Worm (Caenorhabditis elegans) whole organism, L4/young adult: ENCODE data around the gene R07E4.3.

Experiments
- W03F9.2 ChIP-seq: fragments of 150-350 bp; optimal IDR thresholded peaks from 2 replicates; lab custom pipeline; 2014; ENCODE audit warnings: missing biosample characterization, missing genetic modification characterization
- dao-5 ChIP-seq: sonication (generic microtip); optimal IDR thresholded peaks from 2 replicates; lab custom pipeline; 2016; ENCODE audit warnings: missing genotype, missing genetic modification characterization, moderate library complexity, missing compliant biosample characterization
- him-1 ChIP-seq: sonication (generic microtip); optimal IDR thresholded peaks from 2 replicates; lab custom pipeline; 2016; ENCODE audit warnings: missing genotype, missing genetic modification reagents, missing genetic modification characterization, missing compliant biosample characterization

The R07E4.3 gene

ce11 chrX:5948769-5949168 is 4.5 kb upstream of the R07E4.3 start, which contains the start of gene mig-23:
Gene mig-23 (minus strand): TSS chrX:5948869.
- no peak for TF ChIP-seq W03F9.2 (tag; lab: Kevin White, UChicago)
- TF ChIP-seq him-1 (tag; lab: Kevin White, UChicago) = no peak
- no peak for TF ChIP-seq dao-5 (tag; lab: Kevin White, UChicago)

ce11 chrX:5956130-5956529 is 2.9 kb downstream of the R07E4.3 start:
- TF ChIP-seq him-1 (tag; lab: Kevin White, UChicago) (no peak), W03F9.2 (tag; lab: Kevin White, UChicago) (no peak), dao-5 (tag; lab: Kevin White, UChicago) (no peak)

- TF ChIP-seq dao-5 (tag; lab: Kevin White, UChicago) (no peak), W03F9.2 (tag; lab: Kevin White, UChicago) (no peak), him-1 (tag; lab: Kevin White, UChicago) (no peak)
Measured at ce11 chrX:5958815-5959214, 5.6 kb downstream of the R07E4.3 start, which contains the start of gene R07E4.1. Gene R07E4.1 (plus strand): TSS chrX:5959115.

- no peak for TF ChIP-seq dao-5 (tag; lab: Kevin White, UChicago)
- TF ChIP-seq W03F9.2 (tag; lab: Kevin White, UChicago) = no peak
- TF ChIP-seq him-1 (tag; lab: Kevin White, UChicago) = no peak
Measured at ce11 chrX:5960872-5961271, 7.6 kb downstream of the R07E4.3 start.

ce11 chrX:5962560-5962959 is 9.3 kb downstream of the R07E4.3 start:
- TF ChIP-seq W03F9.2 (tag; lab: Kevin White, UChicago) = no peak
- no peak for TF ChIP-seq dao-5 (tag; lab: Kevin White, UChicago)
- TF ChIP-seq him-1 (tag; lab: Kevin White, UChicago) = no peak

ce11 chrX:5972212-5972611 is 19.0 kb downstream of the R07E4.3 start:
- TF ChIP-seq W03F9.2 (tag; lab: Kevin White, UChicago) (no peak), him-1 (tag; lab: Kevin White, UChicago) (no peak), dao-5 (tag; lab: Kevin White, UChicago) (no peak)

- TF ChIP-seq W03F9.2 (tag; lab: Kevin White, UChicago) (no peak), dao-5 (tag; lab: Kevin White, UChicago) (no peak), him-1 (tag; lab: Kevin White, UChicago) (no peak)
Measured at ce11 chrX:5975228-5975627, 22.0 kb downstream of the R07E4.3 start.

ce11 chrX:5975726-5976125 is 22.5 kb downstream of the R07E4.3 start:
- TF ChIP-seq him-1 (tag; lab: Kevin White, UChicago) (no peak), dao-5 (tag; lab: Kevin White, UChicago) (no peak), W03F9.2 (tag; lab: Kevin White, UChicago) (no peak)

ce11 chrX:5976206-5976960 is 23.1 kb downstream of the R07E4.3 start:
- TF ChIP-seq him-1 (tag; lab: Kevin White, UChicago) (peak; percentile 71), dao-5 (tag; lab: Kevin White, UChicago) (no peak)

ce11 chrX:5977754-5978153 is 24.5 kb downstream of the R07E4.3 start, which contains the start of gene kin-2:
Gene kin-2 (minus strand): TSS chrX:5977854.
- TF ChIP-seq him-1 (tag; lab: Kevin White, UChicago) (no peak), W03F9.2 (tag; lab: Kevin White, UChicago) (no peak), dao-5 (tag; lab: Kevin White, UChicago) (no peak)

ce11 chrX:5981698-5982097 is 28.4 kb downstream of the R07E4.3 start:
- no peak for TF ChIP-seq dao-5 (tag; lab: Kevin White, UChicago)
- no peak for TF ChIP-seq W03F9.2 (tag; lab: Kevin White, UChicago)
- TF ChIP-seq him-1 (tag; lab: Kevin White, UChicago) = peak; percentile 31

ce11 chrX:5982799-5983198 is 29.5 kb downstream of the R07E4.3 start:
- TF ChIP-seq W03F9.2 (tag; lab: Kevin White, UChicago) (no peak), him-1 (tag; lab: Kevin White, UChicago) (peak; percentile 20)

ce11 chrX:5983267-5983666 is 30.0 kb downstream of the R07E4.3 start:
- no peak for TF ChIP-seq him-1 (tag; lab: Kevin White, UChicago)
- TF ChIP-seq W03F9.2 (tag; lab: Kevin White, UChicago) = no peak
- TF ChIP-seq dao-5 (tag; lab: Kevin White, UChicago) = no peak

ce11 chrX:5984581-5985039 is 31.4 kb downstream of the R07E4.3 start, which contains the start of gene klp-13:
Gene klp-13 (plus strand): TSS chrX:5984989.
- TF ChIP-seq him-1 (tag; lab: Kevin White, UChicago) (peak; percentile 76), dao-5 (tag; lab: Kevin White, UChicago) (no peak)
